Fruit fly (Drosophila melanogaster) whole organism, embryonic: ENCODE measurements around the gene CAH6.

ENCODE experiments used
- Adf1 ChIP-seq: fragments of 200-800 bp; sonication (Bioruptor generic); IDR thresholded peaks from 2 replicates; pipeline ENCODE4 v1.3.6; 2022; ENCODE audit warnings: missing biosample characterization, missing genetic modification characterization
- Bteb2 ChIP-seq: fragments of 200-800 bp; sonication (Bioruptor generic); optimal IDR thresholded peaks from 2 replicates; lab custom pipeline; 2016; ENCODE audit warnings: missing biosample characterization, missing genetic modification characterization
- CG10267 ChIP-seq: fragments of 200-800 bp; sonication (Bioruptor generic); optimal IDR thresholded peaks from 2 replicates; lab custom pipeline; 2018; ENCODE audit warnings: missing biosample characterization, mild to moderate bottlenecking, missing genetic modification characterization, moderate library complexity
- CG10654 ChIP-seq: fragments of 200-800 bp; sonication (Bioruptor generic); optimal IDR thresholded peaks from 2 replicates; lab custom pipeline; 2016; ENCODE audit warnings: missing biosample characterization, missing genetic modification characterization
- CG11560 ChIP-seq: fragments of 200-800 bp; sonication (Bioruptor generic); IDR thresholded peaks from 3 replicates; pipeline ENCODE4 v1.3.6; 2022; ENCODE audit warnings: missing biosample characterization, missing genetic modification characterization
- CG14050 ChIP-seq: fragments of 200-800 bp; sonication (Bioruptor generic); IDR thresholded peaks from 3 replicates; pipeline ENCODE4 v1.3.6; 2022; ENCODE audit warnings: missing biosample characterization, missing genetic modification characterization
- CG14441 ChIP-seq: fragments of 200-800 bp; sonication (Bioruptor generic); IDR thresholded peaks from 2 replicates; pipeline ENCODE4 v1.3.6; 2022; ENCODE audit warnings: missing biosample characterization, missing genetic modification characterization
- CG14965 ChIP-seq: fragments of 200-800 bp; sonication (Bioruptor generic); optimal IDR thresholded peaks from 2 replicates; lab custom pipeline; 2016; ENCODE audit warnings: missing biosample characterization, missing genetic modification characterization, borderline replicate concordance
- CG15479 ChIP-seq: fragments of 200-800 bp; sonication (Bioruptor generic); optimal IDR thresholded peaks from 3 replicates; lab custom pipeline; 2019; ENCODE audit warnings: missing biosample characterization, mild to moderate bottlenecking, missing genetic modification characterization, moderate library complexity
- CG16863 ChIP-seq: fragments of 200-800 bp; sonication (Bioruptor generic); optimal IDR thresholded peaks from 3 replicates; lab custom pipeline; 2016; ENCODE audit warnings: missing biosample characterization, missing genetic modification characterization
- CG18619 ChIP-seq: fragments of 200-800 bp; sonication (Bioruptor generic); optimal IDR thresholded peaks from 3 replicates; lab custom pipeline; 2017; ENCODE audit warnings: missing biosample characterization, mild to moderate bottlenecking, missing genetic modification characterization
- CG2129 ChIP-seq: fragments of 200-800 bp; sonication (Bioruptor generic); IDR thresholded peaks from 2 replicates; pipeline ENCODE4 v1.3.6; 2022; ENCODE audit warnings: missing biosample characterization, missing genetic modification characterization; ENCODE audit not compliant: partially characterized antibody
- CG2712 ChIP-seq: fragments of 200-800 bp; optimal IDR thresholded peaks from 3 replicates; lab custom pipeline; 2019; ENCODE audit warnings: missing biosample characterization, mild to moderate bottlenecking, missing genetic modification characterization, moderate library complexity
- CG2875 ChIP-seq: fragments of 200-800 bp; sonication (Bioruptor generic); optimal IDR thresholded peaks from 2 replicates; lab custom pipeline; 2017; ENCODE audit warnings: missing biosample characterization, mild to moderate bottlenecking, missing genetic modification characterization, missing genetic modification reagents
- CG34376 ChIP-seq: fragments of 200-800 bp; sonication (Bioruptor generic); optimal IDR thresholded peaks from 2 replicates; lab custom pipeline; 2018; ENCODE audit warnings: missing biosample characterization, mild to moderate bottlenecking, missing genetic modification characterization
- CG3838 ChIP-seq: fragments of 200-800 bp; sonication (Bioruptor generic); optimal IDR thresholded peaks from 3 replicates; lab custom pipeline; 2016; ENCODE audit warnings: missing biosample characterization, missing genetic modification characterization
- CG6272 ChIP-seq: fragments of 200-800 bp; sonication (Bioruptor generic); IDR thresholded peaks from 2 replicates; pipeline ENCODE4 v1.3.6; 2022; ENCODE audit warnings: missing biosample characterization, missing genetic modification characterization
- CG6791 ChIP-seq: fragments of 200-800 bp; sonication (Bioruptor generic); IDR thresholded peaks from 3 replicates; pipeline ENCODE4 v1.3.6; 2022; ENCODE audit warnings: missing biosample characterization, missing genetic modification characterization; ENCODE audit not compliant: partially characterized antibody
- CG7372 ChIP-seq: fragments of 200-800 bp; sonication (Bioruptor generic); IDR thresholded peaks from 2 replicates; pipeline ENCODE4 v1.3.6; 2022; ENCODE audit warnings: missing biosample characterization, missing genetic modification characterization
- CG8089 ChIP-seq: fragments of 200-800 bp; sonication (Bioruptor generic); optimal IDR thresholded peaks from 3 replicates; lab custom pipeline; 2016; ENCODE audit warnings: missing biosample characterization, missing genetic modification characterization
- CG8944 ChIP-seq: fragments of 200-800 bp; sonication (Bioruptor generic); optimal IDR thresholded peaks from 3 replicates; lab custom pipeline; 2016; ENCODE audit warnings: missing biosample characterization, missing genetic modification characterization
- CG9609 ChIP-seq: fragments of 200-800 bp; sonication (Bioruptor generic); optimal IDR thresholded peaks from 3 replicates; lab custom pipeline; 2016; ENCODE audit warnings: missing biosample characterization, missing genetic modification characterization
- CrebB ChIP-seq: fragments of 200-800 bp; sonication (Bioruptor generic); optimal IDR thresholded peaks from 3 replicates; lab custom pipeline; 2018; ENCODE audit warnings: missing biosample characterization, mild to moderate bottlenecking, missing genetic modification characterization
- Dfd ChIP-seq, 2 experiments: fragments of >200 bp; optimal IDR thresholded peaks; 2 replicates each; lab custom pipeline; 2017; ENCODE audit warnings: missing biosample characterization in 2 of 2, missing genetic modification characterization in 2 of 2
- Dll ChIP-seq: fragments of 200-800 bp; sonication (Bioruptor generic); IDR thresholded peaks from 4 replicates; pipeline ENCODE4 v1.3.6; 2022; ENCODE audit warnings: missing biosample characterization, missing genetic modification characterization; ENCODE audit not compliant: partially characterized antibody
- Doc2 ChIP-seq: fragments of 200-800 bp; sonication (Bioruptor generic); IDR thresholded peaks from 2 replicates; pipeline ENCODE4 v1.3.6; 2022; ENCODE audit warnings: missing biosample characterization, missing genetic modification characterization
- HLH4C ChIP-seq: fragments of 200-800 bp; sonication (Bioruptor generic); IDR thresholded peaks from 3 replicates; pipeline ENCODE4 v1.3.6; 2022; ENCODE audit warnings: missing biosample characterization, missing genetic modification characterization; ENCODE audit not compliant: partially characterized antibody
- Hmx ChIP-seq: fragments of 200-800 bp; sonication (Bioruptor generic); optimal IDR thresholded peaks from 2 replicates; lab custom pipeline; 2016; ENCODE audit warnings: missing biosample characterization, missing genetic modification characterization
- MESR4 ChIP-seq: fragments of 200-800 bp; sonication (Bioruptor generic); optimal IDR thresholded peaks from 2 replicates; lab custom pipeline; 2018; ENCODE audit warnings: missing biosample characterization, mild to moderate bottlenecking, missing genetic modification characterization, moderate library complexity
- Mes4 ChIP-seq: fragments of 200-800 bp; sonication (Bioruptor generic); optimal IDR thresholded peaks from 2 replicates; lab custom pipeline; 2016; ENCODE audit warnings: missing biosample characterization, missing genetic modification characterization
- Opbp ChIP-seq: fragments of 200-800 bp; sonication (Bioruptor generic); IDR thresholded peaks from 3 replicates; pipeline ENCODE4 v1.3.6; 2022; ENCODE audit warnings: missing biosample characterization, missing genetic modification characterization; ENCODE audit not compliant: partially characterized antibody
- TFAM ChIP-seq: fragments of 200-800 bp; sonication (Bioruptor generic); optimal IDR thresholded peaks from 2 replicates; lab custom pipeline; 2017; ENCODE audit warnings: missing biosample characterization, missing genetic modification characterization, inconsistent platforms
- Taf1 ChIP-seq: fragments of 200-800 bp; sonication (Bioruptor generic); IDR thresholded peaks from 2 replicates; pipeline ENCODE4 v1.3.6; 2022; ENCODE audit warnings: missing biosample characterization, missing genetic modification characterization
- aop ChIP-seq: fragments of 200-800 bp; sonication (Bioruptor generic); IDR thresholded peaks from 2 replicates; pipeline ENCODE4 v1.3.6; 2022; ENCODE audit warnings: missing biosample characterization, missing genetic modification characterization
- bowl ChIP-seq: fragments of 200-800 bp; sonication (Bioruptor generic); IDR thresholded peaks from 2 replicates; pipeline ENCODE4 v1.3.6; 2022; ENCODE audit warnings: missing biosample characterization, missing genetic modification characterization
- chinmo ChIP-seq: fragments of 200-800 bp; sonication (Bioruptor generic); IDR thresholded peaks from 4 replicates; pipeline ENCODE4 v1.3.6; 2022; ENCODE audit warnings: missing biosample characterization, missing genetic modification characterization; ENCODE audit not compliant: partially characterized antibody
- crc ChIP-seq: fragments of 200-800 bp; sonication (Bioruptor generic); optimal IDR thresholded peaks from 2 replicates; lab custom pipeline; 2016; ENCODE audit warnings: missing biosample characterization, missing genetic modification characterization
- dati ChIP-seq: fragments of 200-800 bp; sonication (Bioruptor generic); IDR thresholded peaks from 2 replicates; pipeline ENCODE4 v1.3.6; 2022; ENCODE audit warnings: missing biosample characterization, missing genetic modification characterization
- en ChIP-seq: fragments of 200-800 bp; sonication (Bioruptor generic); optimal IDR thresholded peaks from 2 replicates; lab custom pipeline; 2016; ENCODE audit warnings: missing biosample characterization, missing genetic modification characterization
- ftz-f1 ChIP-seq: fragments of 200-800 bp; sonication (Bioruptor generic); optimal IDR thresholded peaks from 2 replicates; lab custom pipeline; 2016; ENCODE audit warnings: missing biosample characterization, missing genetic modification characterization
- gce ChIP-seq: fragments of 200-800 bp; sonication (Bioruptor generic); IDR thresholded peaks from 3 replicates; pipeline ENCODE4 v1.3.6; 2022; ENCODE audit warnings: missing biosample characterization, missing genetic modification characterization
- hbn ChIP-seq: fragments of 200-800 bp; sonication (Bioruptor generic); IDR thresholded peaks from 2 replicates; pipeline ENCODE4 v1.3.6; 2022; ENCODE audit warnings: missing biosample characterization, missing genetic modification characterization; ENCODE audit not compliant: partially characterized antibody
- ind ChIP-seq: fragments of 200-800 bp; sonication (Bioruptor generic); optimal IDR thresholded peaks from 3 replicates; lab custom pipeline; 2016; ENCODE audit warnings: missing biosample characterization, missing genetic modification characterization
- kah ChIP-seq: fragments of 200-800 bp; sonication (Bioruptor generic); optimal IDR thresholded peaks from 2 replicates; lab custom pipeline; 2018; ENCODE audit warnings: missing biosample characterization, mild to moderate bottlenecking, missing genetic modification characterization
- lab ChIP-seq: fragments of 200-800 bp; sonication (Bioruptor generic); optimal IDR thresholded peaks from 3 replicates; lab custom pipeline; 2017; ENCODE audit warnings: missing biosample characterization, missing genetic modification characterization, mild to moderate bottlenecking, moderate library complexity, missing genetic modification reagents
- maf-S ChIP-seq: fragments of 200-800 bp; sonication (Bioruptor generic); optimal IDR thresholded peaks from 2 replicates; lab custom pipeline; 2016; ENCODE audit warnings: missing biosample characterization, missing genetic modification characterization
- pzg ChIP-seq: fragments of 200-800 bp; sonication (Bioruptor generic); optimal IDR thresholded peaks from 3 replicates; lab custom pipeline; 2018; ENCODE audit warnings: missing biosample characterization, mild to moderate bottlenecking, missing genetic modification characterization, moderate library complexity
- sim ChIP-seq: fragments of 200-800 bp; sonication (Bioruptor generic); IDR thresholded peaks from 2 replicates; pipeline ENCODE4 v1.3.6; 2022; ENCODE audit warnings: missing biosample characterization, missing genetic modification characterization
- stwl ChIP-seq: fragments of 200-800 bp; sonication (Bioruptor generic); optimal IDR thresholded peaks from 3 replicates; lab custom pipeline; 2018; ENCODE audit warnings: missing biosample characterization, mild to moderate bottlenecking, missing genetic modification characterization, moderate library complexity
- zen ChIP-seq: fragments of 200-800 bp; sonication (Bioruptor generic); optimal IDR thresholded peaks from 3 replicates; lab custom pipeline; 2018; ENCODE audit warnings: missing biosample characterization, mild to moderate bottlenecking, missing genetic modification characterization, moderate library complexity

The CAH6 gene

dm6 chr3R:31222125-31222889 lies 35.1 kb upstream of the CAH6 start (continued):
- no peak for TF ChIP-seq Dfd (GFP tag; optimal IDR thresholded peaks at IDR 0.05; lab: Kevin White, UChicago)
- peak; percentile 89 for TF ChIP-seq CG2712
- TF ChIP-seq pzg (GFP tag; lab: Kevin White, UChicago), result no peak
- peak; percentile 86 for TF ChIP-seq CG16863
- peak; percentile 71 for TF ChIP-seq zen (tag; lab: Kevin White, UChicago)
- TF ChIP-seq Adf1, result no peak
- no peak for TF ChIP-seq CG11560 (tag; lab: Robert Waterston, UW)
- TF ChIP-seq CG10654 (GFP tag; lab: Kevin White, UChicago), result peak; percentile 61
- no peak for TF ChIP-seq CG14441
- TF ChIP-seq lab (GFP tag; lab: Kevin White, UChicago), result peak; percentile 89
- TF ChIP-seq CG2129 (GFP tag; lab: Robert Waterston, UW), result no peak
- no peak for TF ChIP-seq dati (GFP tag; lab: Robert Waterston, UW)
- TF ChIP-seq CG9609 (GFP tag; lab: Kevin White, UChicago), result peak; percentile 87
- no peak for TF ChIP-seq CG14050 (GFP tag; lab: Robert Waterston, UW)
- no peak for TF ChIP-seq bowl
- peak; percentile 40 for TF ChIP-seq CG15479 (GFP tag; lab: Kevin White, UChicago)
- peak; percentile 73 for TF ChIP-seq CG3838
- peak; percentile 73 for TF ChIP-seq CG2875 (GFP tag; lab: Kevin White, UChicago)
- peak; percentile 81 for TF ChIP-seq en
- peak; percentile 74 for TF ChIP-seq Bteb2
- no peak for TF ChIP-seq gce (GFP tag; lab: Robert Waterston, UW)
- TF ChIP-seq Opbp (GFP tag; lab: Robert Waterston, UW), result no peak
- no peak for TF ChIP-seq chinmo (GFP tag; lab: Robert Waterston, UW)
- TF ChIP-seq CG6791 (GFP tag; lab: Robert Waterston, UW), result no peak
- peak; percentile 82 for TF ChIP-seq Mes4 (GFP tag; lab: Kevin White, UChicago)
- TF ChIP-seq Doc2, result no peak
- peak; percentile 80 for TF ChIP-seq crc (GFP tag; lab: Kevin White, UChicago)
- no peak for TF ChIP-seq sim (GFP tag; lab: Robert Waterston, UW)
- TF ChIP-seq ind (GFP tag; lab: Kevin White, UChicago), result peak; percentile 85
- no peak for TF ChIP-seq aop
- TF ChIP-seq CrebB (tag; lab: Kevin White, UChicago), result peak; percentile 76
- TF ChIP-seq maf-S (GFP tag; lab: Kevin White, UChicago), result peak; percentile 84
- TF ChIP-seq TFAM (GFP tag; lab: Kevin White, UChicago), result peak; percentile 16
- TF ChIP-seq MESR4, result no peak
- peak; percentile 34 for TF ChIP-seq kah (GFP tag; lab: Kevin White, UChicago)
- TF ChIP-seq Taf1 (GFP tag; lab: Robert Waterston, UW), result no peak
- TF ChIP-seq hbn (GFP tag; lab: Robert Waterston, UW), result no peak
- peak; percentile 53 for TF ChIP-seq CG6272 (GFP tag; lab: Robert Waterston, UW)
- TF ChIP-seq CG34376 (GFP tag; lab: Kevin White, UChicago), result peak; percentile 88
- TF ChIP-seq CG18619, result peak; percentile 89
- TF ChIP-seq CG7372, result no peak
- TF ChIP-seq Dll, result no peak
- TF ChIP-seq Hmx (GFP tag; lab: Kevin White, UChicago), result peak; percentile 40
- no peak for TF ChIP-seq stwl (tag; lab: Kevin White, UChicago)
- TF ChIP-seq CG8089 (GFP tag; lab: Kevin White, UChicago), result peak; percentile 75
- peak; percentile 68 for TF ChIP-seq CG8944 (GFP tag; lab: Kevin White, UChicago)
- TF ChIP-seq CG10267 (tag; lab: Kevin White, UChicago), result peak; percentile 75
- TF ChIP-seq CG14965 (GFP tag; lab: Kevin White, UChicago), result no peak
- TF ChIP-seq HLH4C (GFP tag; lab: Robert Waterston, UW), result no peak
- no peak for TF ChIP-seq ftz-f1 (GFP tag; lab: Kevin White, UChicago)
